Worm (Caenorhabditis elegans) whole organism, young adult: ENCODE measurements around the gene C08E3.13.
A peak's percentile ranks its signal among the peaks of the same experiment; 100 is the strongest.

Source experiments
- B0261.1 ChIP-seq: sonication (generic microtip); optimal IDR thresholded peaks from 2 replicates; lab custom pipeline; 2016; ENCODE audit warnings: mild to moderate bottlenecking, missing genetic modification characterization, moderate library complexity, missing compliant biosample characterization
- F33H1.4 ChIP-seq: fragments of 200-800 bp; sonication (Bioruptor generic); IDR thresholded peaks from 2 replicates; pipeline ENCODE4 v1.3.6; 2022; ENCODE audit warnings: missing genetic modification reagents, missing genetic modification characterization, missing compliant biosample characterization
- F49E8.2 ChIP-seq: sonication (generic microtip); optimal IDR thresholded peaks from 3 replicates; lab custom pipeline; 2017; ENCODE audit warnings: missing genetic modification characterization, mild to moderate bottlenecking, missing compliant biosample characterization, antibody characterized with exemption, moderate library complexity; ENCODE audit not compliant: insufficient read depth
- F55B11.4 ChIP-seq: sonication (generic microtip); optimal IDR thresholded peaks from 2 replicates; lab custom pipeline; 2016; ENCODE audit warnings: missing compliant biosample characterization, missing genetic modification characterization, borderline replicate concordance; ENCODE audit not compliant: insufficient read depth
- F57A8.1 ChIP-seq: fragments of 200-800 bp; sonication (Bioruptor generic); optimal IDR thresholded peaks from 2 replicates; lab custom pipeline; 2018; ENCODE audit warnings: mild to moderate bottlenecking, missing genetic modification characterization, moderate library complexity, missing compliant biosample characterization
- F57C9.4 ChIP-seq: sonication (generic microtip); optimal IDR thresholded peaks from 2 replicates; lab custom pipeline; 2017; ENCODE audit warnings: mild to moderate bottlenecking, missing genetic modification characterization, missing compliant biosample characterization
- Y56A3A.18 ChIP-seq: fragments of 200-800 bp; sonication (Bioruptor generic); IDR thresholded peaks from 2 replicates; pipeline ENCODE4 v1.3.6; 2022; ENCODE audit warnings: missing genetic modification reagents, missing genetic modification characterization, missing compliant biosample characterization
- aptf-2 ChIP-seq: fragments of 200-800 bp; sonication (Bioruptor generic); conservative IDR thresholded peaks from 2 replicates; pipeline ENCODE4 v1.3.6; 2022; ENCODE audit warnings: missing genetic modification reagents, missing genetic modification characterization, missing compliant biosample characterization
- aptf-3 ChIP-seq: fragments of 200-800 bp; sonication (Bioruptor generic); IDR thresholded peaks from 2 replicates; pipeline ENCODE4 v1.3.6; 2022; ENCODE audit warnings: missing genetic modification characterization, missing compliant biosample characterization
- athp-1 ChIP-seq: sonication (generic microtip); optimal IDR thresholded peaks from 2 replicates; lab custom pipeline; 2017; ENCODE audit warnings: mild to moderate bottlenecking, missing genetic modification characterization, missing compliant biosample characterization
- attf-5 ChIP-seq: fragments of 200-800 bp; sonication (Bioruptor generic); optimal IDR thresholded peaks from 2 replicates; lab custom pipeline; 2018; ENCODE audit warnings: mild to moderate bottlenecking, missing genetic modification characterization, missing compliant biosample characterization
- attf-6 ChIP-seq: fragments of 200-800 bp; sonication (Bioruptor generic); IDR thresholded peaks from 2 replicates; pipeline ENCODE4 v1.3.6; 2022; ENCODE audit warnings: missing genetic modification reagents, missing genetic modification characterization, missing compliant biosample characterization
- cebp-1 ChIP-seq, 2 experiments: fragments of 200-800 bp in 1 of 2; sonication (Bioruptor generic) in 1 of 2; sonication (generic microtip) in 1 of 2; IDR thresholded peaks in 1 of 2; optimal IDR thresholded peaks in 1 of 2; 2 replicates each; pipeline versions ENCODE4 v1.3.6 to Lab custom; 2017 to 2022; ENCODE audit warnings: missing compliant biosample characterization in 2 of 2, missing genetic modification characterization in 2 of 2, mild to moderate bottlenecking in 1 of 2, missing genetic modification reagents in 1 of 2, moderate library complexity in 1 of 2
- ceh-27 ChIP-seq: fragments of 200-800 bp; sonication (Bioruptor generic); optimal IDR thresholded peaks from 2 replicates; lab custom pipeline; 2018; ENCODE audit warnings: mild to moderate bottlenecking, missing genetic modification characterization, moderate library complexity, missing compliant biosample characterization
- ceh-91 ChIP-seq: fragments of 200-800 bp; sonication (Bioruptor generic); IDR thresholded peaks from 2 replicates; pipeline ENCODE4 v1.3.6; 2022; ENCODE audit warnings: missing genetic modification reagents, missing genetic modification characterization, missing compliant biosample characterization
- egl-18 ChIP-seq: fragments of 200-800 bp; sonication (Bioruptor generic); IDR thresholded peaks from 2 replicates; pipeline ENCODE4 v1.3.6; 2022; ENCODE audit warnings: missing genetic modification reagents, missing genetic modification characterization, missing compliant biosample characterization
- hmg-1.2 ChIP-seq: fragments of 200-800 bp; sonication (Bioruptor generic); IDR thresholded peaks from 2 replicates; pipeline ENCODE4 v1.3.6; 2022; ENCODE audit warnings: missing genetic modification reagents, missing genetic modification characterization, missing compliant biosample characterization
- let-607 ChIP-seq, 2 experiments: fragments of 200-800 bp in 1 of 2; sonication (Bioruptor generic) in 1 of 2; sonication (generic microtip) in 1 of 2; optimal IDR thresholded peaks; 2 replicates each; lab custom pipeline; 2016 to 2018; ENCODE audit warnings: mild to moderate bottlenecking in 2 of 2, missing compliant biosample characterization in 2 of 2, missing genetic modification characterization in 2 of 2, moderate library complexity in 2 of 2, missing genotype in 1 of 2
- lir-1 ChIP-seq: fragments of 200-800 bp; sonication (Bioruptor generic); conservative IDR thresholded peaks from 2 replicates; pipeline ENCODE4 v1.3.6; 2022; ENCODE audit warnings: missing genetic modification reagents, missing genetic modification characterization, missing compliant biosample characterization
- mcd-1 ChIP-seq: fragments of 200-800 bp; sonication (Bioruptor generic); IDR thresholded peaks from 2 replicates; pipeline ENCODE4 v1.3.6; 2022; ENCODE audit warnings: missing genetic modification reagents, missing genetic modification characterization, missing compliant biosample characterization
- nfya-1 ChIP-seq: sonication (generic microtip); optimal IDR thresholded peaks from 2 replicates; lab custom pipeline; 2017; ENCODE audit warnings: antibody characterized with exemption, missing compliant biosample characterization, missing genetic modification characterization, borderline replicate concordance; ENCODE audit not compliant: insufficient read depth
- nfyb-1 ChIP-seq: fragments of 200-800 bp; sonication (Bioruptor generic); IDR thresholded peaks from 2 replicates; pipeline ENCODE4 v1.3.6; 2022; ENCODE audit warnings: missing genetic modification reagents, missing genetic modification characterization, missing compliant biosample characterization
- nhr-179 ChIP-seq: sonication (generic microtip); optimal IDR thresholded peaks from 2 replicates; lab custom pipeline; 2016; ENCODE audit warnings: mild to moderate bottlenecking, missing genetic modification characterization, missing compliant biosample characterization
- nhr-80 ChIP-seq: sonication (generic microtip); optimal IDR thresholded peaks from 2 replicates; lab custom pipeline; 2016; ENCODE audit warnings: missing genetic modification characterization, missing compliant biosample characterization
- nhr-90 ChIP-seq: sonication (generic microtip); optimal IDR thresholded peaks from 2 replicates; lab custom pipeline; 2016; ENCODE audit warnings: missing genotype, mild to moderate bottlenecking, missing genetic modification characterization, missing compliant biosample characterization
- repo-1 ChIP-seq: sonication (generic microtip); optimal IDR thresholded peaks from 2 replicates; lab custom pipeline; 2017; ENCODE audit warnings: mild to moderate bottlenecking, missing genetic modification characterization, missing compliant biosample characterization
- snpc-1.3 ChIP-seq: sonication (generic microtip); optimal IDR thresholded peaks from 2 replicates; lab custom pipeline; 2017; ENCODE audit warnings: missing genetic modification characterization, mild to moderate bottlenecking, missing compliant biosample characterization, antibody characterized with exemption, moderate library complexity, missing genotype, missing genetic modification reagents; ENCODE audit not compliant: insufficient read depth
- sptf-2 ChIP-seq: fragments of 200-800 bp; sonication (Bioruptor generic); optimal IDR thresholded peaks from 2 replicates; lab custom pipeline; 2018; ENCODE audit warnings: mild to moderate bottlenecking, missing genetic modification characterization, missing compliant biosample characterization
- tbp1 ChIP-seq: fragments of 200-800 bp; sonication (Bioruptor generic); optimal IDR thresholded peaks from 2 replicates; lab custom pipeline; 2018; ENCODE audit warnings: mild to moderate bottlenecking, missing genetic modification characterization, missing compliant biosample characterization
- unc-62 ChIP-seq: fragments of 150-350 bp; optimal IDR thresholded peaks from 2 replicates; lab custom pipeline; 2014; ENCODE audit warnings: missing biosample characterization, missing genetic modification reagents, missing genetic modification characterization
- zim-3 ChIP-seq: sonication (generic microtip); optimal IDR thresholded peaks from 2 replicates; lab custom pipeline; 2017; ENCODE audit warnings: mild to moderate bottlenecking, missing genetic modification characterization, moderate library complexity, missing compliant biosample characterization
- ztf-25 ChIP-seq: fragments of 200-800 bp; sonication (Bioruptor generic); IDR thresholded peaks from 2 replicates; pipeline ENCODE4 v1.3.6; 2022; ENCODE audit warnings: missing genetic modification reagents, missing genetic modification characterization, missing compliant biosample characterization
- ztf-26 ChIP-seq: sonication (generic microtip); optimal IDR thresholded peaks from 2 replicates; lab custom pipeline; 2017; ENCODE audit warnings: missing genetic modification characterization, missing compliant biosample characterization
- ztf-28 ChIP-seq: fragments of 200-800 bp; sonication (Bioruptor generic); IDR thresholded peaks from 2 replicates; pipeline ENCODE4 v1.3.6; 2022; ENCODE audit warnings: missing genetic modification reagents, missing genetic modification characterization, missing compliant biosample characterization
- ztf-3 ChIP-seq: fragments of 200-800 bp; sonication (Bioruptor generic); optimal IDR thresholded peaks from 2 replicates; lab custom pipeline; 2018; ENCODE audit warnings: mild to moderate bottlenecking, missing genetic modification characterization, missing compliant biosample characterization

The C08E3.13 gene

ce11 chrII:1624572-1624971 lies 7.5 kb downstream of the C08E3.13 start, which contains the start of gene fbxa-160:
Gene fbxa-160 (minus strand): TSS chrII:1624672.
- TF ChIP-seq cebp-1 (GFP tag; IDR thresholded peaks at IDR 0.05; lab: Robert Waterston, UW) (no peak), cebp-1 (tag; optimal IDR thresholded peaks at IDR 0.05; lab: Kevin White, UChicago) (no peak)

ce11 chrII:1621795-1622194 lies 10.3 kb downstream of the C08E3.13 start:
- TF ChIP-seq nhr-80 (peak; percentile 5), Y56A3A.18 (GFP tag; lab: Robert Waterston, UW) (no peak)
- TF ChIP-seq, all 124 proteins: peak for 1

ce11 chrII:1621180-1621579 lies 10.9 kb downstream of the C08E3.13 start, which contains the start of gene fbxa-158:
Gene fbxa-158 (minus strand): TSS chrII:1621280.
- no peak for TF ChIP-seq lir-1 (GFP tag; lab: Robert Waterston, UW)
- no peak for TF ChIP-seq athp-1 (tag; lab: Kevin White, UChicago)
- TF ChIP-seq B0261.1: no peak
- no peak for TF ChIP-seq F49E8.2
- no peak for TF ChIP-seq let-607 (tag; optimal IDR thresholded peaks at IDR 0.05; lab: Kevin White, UChicago)
- no peak for TF ChIP-seq attf-6
- TF ChIP-seq F33H1.4 (GFP tag; lab: Robert Waterston, UW): no peak

- TF ChIP-seq ztf-28 (GFP tag; lab: Robert Waterston, UW) (no peak), nfyb-1 (GFP tag; lab: Robert Waterston, UW) (no peak), nhr-179 (tag; lab: Kevin White, UChicago) (no peak), aptf-2 (GFP tag; lab: Robert Waterston, UW) (no peak), ztf-25 (GFP tag; lab: Robert Waterston, UW) (no peak), zim-3 (tag; lab: Kevin White, UChicago) (no peak), B0261.1 (no peak), attf-5 (GFP tag; lab: Kevin White, UChicago) (no peak), nhr-80 (no peak), mcd-1 (GFP tag; lab: Robert Waterston, UW) (no peak), nfya-1 (tag; lab: Kevin White, UChicago) (no peak), egl-18 (GFP tag; lab: Robert Waterston, UW) (no peak), ceh-27 (GFP tag; lab: Kevin White, UChicago) (no peak), aptf-3 (GFP tag; lab: Robert Waterston, UW) (no peak), hmg-1.2 (GFP tag; lab: Robert Waterston, UW) (no peak), repo-1 (tag; lab: Kevin White, UChicago) (no peak), ztf-3 (no peak)
Observed at ce11 chrII:1618948-1619347, 13.2 kb downstream of the C08E3.13 start, which contains the start of gene fbxa-166. Gene fbxa-166 (minus strand): TSS chrII:1619048.

- TF ChIP-seq nhr-90 (no peak), snpc-1.3 (tag; lab: Kevin White, UChicago) (no peak), sptf-2 (GFP tag; lab: Kevin White, UChicago) (no peak), F57A8.1 (GFP tag; lab: Kevin White, UChicago) (no peak), tbp1 (GFP tag; lab: Kevin White, UChicago) (no peak), unc-62 (GFP tag; lab: Kevin White, UChicago) (no peak), ztf-26 (tag; lab: Kevin White, UChicago) (no peak), nfyb-1 (GFP tag; lab: Robert Waterston, UW) (no peak), ceh-91 (GFP tag; lab: Robert Waterston, UW) (no peak), F55B11.4 (tag; lab: Kevin White, UChicago) (no peak), F57C9.4 (tag; lab: Kevin White, UChicago) (no peak)
Observed at ce11 chrII:1616382-1616781, 15.7 kb downstream of the C08E3.13 start, which contains the start of gene fbxa-165. Gene fbxa-165 (minus strand): TSS chrII:1616482.
